Fruit fly (Drosophila melanogaster) whole organism, embryonic: ENCODE data around the gene slp1.

Source experiments
- CG11093 ChIP-seq: fragments of 200-800 bp; sonication (Bioruptor generic); IDR thresholded peaks from 3 replicates; pipeline ENCODE4 v1.3.6; 2022; ENCODE audit warnings: missing biosample characterization, missing genetic modification characterization
- CG11504 ChIP-seq: fragments of 200-800 bp; sonication (Bioruptor generic); optimal IDR thresholded peaks from 3 replicates; lab custom pipeline; 2019; ENCODE audit warnings: missing biosample characterization, mild to moderate bottlenecking, missing genetic modification characterization, moderate library complexity
- CG11696 ChIP-seq: fragments of 200-800 bp; sonication (Bioruptor generic); IDR thresholded peaks from 2 replicates; pipeline ENCODE4 v1.3.6; 2022; ENCODE audit warnings: missing biosample characterization, missing genetic modification characterization
- CG13123 ChIP-seq: fragments of 200-800 bp; sonication (Bioruptor generic); optimal IDR thresholded peaks from 2 replicates; lab custom pipeline; 2016; ENCODE audit warnings: missing biosample characterization, missing genetic modification characterization
- CG13624 ChIP-seq: fragments of 200-800 bp; sonication (Bioruptor generic); optimal IDR thresholded peaks from 2 replicates; lab custom pipeline; 2016; ENCODE audit warnings: missing biosample characterization, missing genetic modification characterization
- CG14441 ChIP-seq: fragments of 200-800 bp; sonication (Bioruptor generic); IDR thresholded peaks from 2 replicates; pipeline ENCODE4 v1.3.6; 2022; ENCODE audit warnings: missing biosample characterization, missing genetic modification characterization
- CG15514 ChIP-seq: fragments of 200-800 bp; sonication (Bioruptor generic); optimal IDR thresholded peaks from 3 replicates; lab custom pipeline; 2017; ENCODE audit warnings: missing biosample characterization, missing genetic modification characterization, mild to moderate bottlenecking, moderate library complexity, missing genetic modification reagents
- CG1647 ChIP-seq: fragments of 200-800 bp; sonication (Bioruptor generic); optimal IDR thresholded peaks from 3 replicates; lab custom pipeline; 2016; ENCODE audit warnings: missing biosample characterization, missing genetic modification characterization
- CG16813 ChIP-seq: fragments of 200-800 bp; sonication (Bioruptor generic); IDR thresholded peaks from 3 replicates; pipeline ENCODE4 v1.3.6; 2022; ENCODE audit warnings: missing biosample characterization, missing genetic modification characterization; ENCODE audit not compliant: partially characterized antibody
- CG18476 ChIP-seq: fragments of 200-800 bp; sonication (Bioruptor generic); optimal IDR thresholded peaks from 2 replicates; lab custom pipeline; 2016; ENCODE audit warnings: missing biosample characterization, mild to moderate bottlenecking, missing genetic modification characterization
- CG31388 ChIP-seq: fragments of 200-800 bp; sonication (Bioruptor generic); optimal IDR thresholded peaks from 2 replicates; lab custom pipeline; 2016; ENCODE audit warnings: missing biosample characterization, missing genetic modification characterization
- CG32532 ChIP-seq: fragments of 200-800 bp; sonication (Bioruptor generic); IDR thresholded peaks from 2 replicates; pipeline ENCODE4 v1.3.6; 2022; ENCODE audit warnings: missing biosample characterization, missing genetic modification characterization
- CG34224 ChIP-seq: fragments of 200-800 bp; sonication (Bioruptor generic); IDR thresholded peaks from 3 replicates; pipeline ENCODE4 v1.3.6; 2022; ENCODE audit warnings: missing biosample characterization, missing genetic modification characterization; ENCODE audit not compliant: partially characterized antibody
- CG3995 ChIP-seq: fragments of 200-800 bp; sonication (Bioruptor generic); optimal IDR thresholded peaks from 3 replicates; lab custom pipeline; 2016; ENCODE audit warnings: missing biosample characterization, missing genetic modification characterization
- CG6175 ChIP-seq: fragments of 200-800 bp; sonication (Bioruptor generic); IDR thresholded peaks from 3 replicates; pipeline ENCODE4 v1.3.6; 2022; ENCODE audit warnings: missing biosample characterization, missing genetic modification characterization
- CG8924 ChIP-seq: fragments of 200-800 bp; optimal IDR thresholded peaks from 3 replicates; lab custom pipeline; 2019; ENCODE audit warnings: missing biosample characterization, mild to moderate bottlenecking, missing genetic modification characterization, moderate library complexity
- CG9727 ChIP-seq: fragments of 200-800 bp; sonication (Bioruptor generic); optimal IDR thresholded peaks from 3 replicates; lab custom pipeline; 2017; ENCODE audit warnings: missing biosample characterization, mild to moderate bottlenecking, missing genetic modification characterization
- CTCF ChIP-seq: fragments of 200-800 bp; sonication (Bioruptor generic); optimal IDR thresholded peaks from 2 replicates; lab custom pipeline; 2017; ENCODE audit warnings: missing biosample characterization, mild to moderate bottlenecking, missing genetic modification characterization, moderate library complexity
- Camta ChIP-seq: fragments of 200-800 bp; sonication (Bioruptor generic); optimal IDR thresholded peaks from 2 replicates; lab custom pipeline; 2016; ENCODE audit warnings: missing biosample characterization, missing genetic modification characterization
- CkIIα-i1 ChIP-seq: fragments of 200-800 bp; sonication (Bioruptor generic); IDR thresholded peaks from 2 replicates; pipeline ENCODE4 v1.3.6; 2022; ENCODE audit warnings: missing biosample characterization, missing genetic modification characterization
- Doc2 ChIP-seq: fragments of 200-800 bp; sonication (Bioruptor generic); IDR thresholded peaks from 2 replicates; pipeline ENCODE4 v1.3.6; 2022; ENCODE audit warnings: missing biosample characterization, missing genetic modification characterization
- Fer1 ChIP-seq: fragments of 200-800 bp; sonication (Bioruptor generic); optimal IDR thresholded peaks from 2 replicates; lab custom pipeline; 2017; ENCODE audit warnings: missing biosample characterization, mild to moderate bottlenecking, missing genetic modification characterization
- HLH3B ChIP-seq: fragments of 200-800 bp; sonication (Bioruptor generic); IDR thresholded peaks from 2 replicates; pipeline ENCODE4 v1.3.6; 2022; ENCODE audit warnings: missing biosample characterization, missing genetic modification characterization
- HLH4C ChIP-seq: fragments of 200-800 bp; sonication (Bioruptor generic); IDR thresholded peaks from 3 replicates; pipeline ENCODE4 v1.3.6; 2022; ENCODE audit warnings: missing biosample characterization, missing genetic modification characterization; ENCODE audit not compliant: partially characterized antibody
- Hey ChIP-seq: fragments of 200-800 bp; sonication (Bioruptor generic); optimal IDR thresholded peaks from 3 replicates; lab custom pipeline; 2018; ENCODE audit warnings: missing biosample characterization, mild to moderate bottlenecking, missing genetic modification characterization
- Mes4 ChIP-seq: fragments of 200-800 bp; sonication (Bioruptor generic); optimal IDR thresholded peaks from 2 replicates; lab custom pipeline; 2016; ENCODE audit warnings: missing biosample characterization, missing genetic modification characterization
- NC2β ChIP-seq: fragments of 200-800 bp; sonication (Bioruptor generic); optimal IDR thresholded peaks from 2 replicates; lab custom pipeline; 2016; ENCODE audit warnings: missing biosample characterization, missing genetic modification characterization
- Six4 ChIP-seq: fragments of 200-800 bp; sonication (Bioruptor generic); optimal IDR thresholded peaks from 2 replicates; lab custom pipeline; 2016; ENCODE audit warnings: missing biosample characterization, missing genetic modification characterization
- Trl ChIP-seq, 3 experiments: fragments of >200 bp in 2 of 3; fragments of 200-800 bp in 1 of 3; sonication (Bioruptor generic) in 1 of 3; optimal IDR thresholded peaks; 2 replicates in 1 of 3; 3 replicates in 2 of 3; lab custom pipeline; 2016 to 2017; ENCODE audit warnings: missing biosample characterization in 1 of 3, missing genetic modification characterization in 1 of 3
- Usf ChIP-seq: fragments of 200-800 bp; sonication (Bioruptor generic); optimal IDR thresholded peaks from 2 replicates; lab custom pipeline; 2017; ENCODE audit warnings: missing genotype, missing biosample characterization, missing genetic modification characterization
- Xrp1 ChIP-seq: fragments of 200-800 bp; sonication (Bioruptor generic); IDR thresholded peaks from 2 replicates; pipeline ENCODE4 v1.3.6; 2022; ENCODE audit warnings: missing biosample characterization, missing genetic modification characterization
- ase ChIP-seq: fragments of 200-800 bp; sonication (Bioruptor generic); IDR thresholded peaks from 3 replicates; pipeline ENCODE4 v1.3.6; 2022; ENCODE audit warnings: missing biosample characterization, missing genetic modification characterization
- ash1 ChIP-seq: fragments of 200-800 bp; sonication (Bioruptor generic); optimal IDR thresholded peaks from 2 replicates; lab custom pipeline; 2018; ENCODE audit warnings: missing biosample characterization, mild to moderate bottlenecking, missing genetic modification characterization
- btn ChIP-seq: fragments of 200-800 bp; sonication (Bioruptor generic); optimal IDR thresholded peaks from 2 replicates; lab custom pipeline; 2016; ENCODE audit warnings: missing biosample characterization, missing genetic modification characterization
- chif ChIP-seq, 2 experiments: fragments of 200-800 bp; sonication (Bioruptor generic); optimal IDR thresholded peaks; 3 replicates each; lab custom pipeline; 2016; ENCODE audit warnings: missing biosample characterization in 2 of 2, missing genetic modification characterization in 2 of 2
- disco-r ChIP-seq: fragments of 200-800 bp; sonication (Bioruptor generic); optimal IDR thresholded peaks from 2 replicates; lab custom pipeline; 2016; ENCODE audit warnings: missing biosample characterization, missing genetic modification characterization
- dysf ChIP-seq: fragments of 200-800 bp; sonication (Bioruptor generic); IDR thresholded peaks from 3 replicates; pipeline ENCODE4 v1.3.6; 2022; ENCODE audit warnings: missing biosample characterization, missing genetic modification characterization
- emc ChIP-seq: fragments of 200-800 bp; sonication (Bioruptor generic); optimal IDR thresholded peaks from 2 replicates; lab custom pipeline; 2016; ENCODE audit warnings: missing biosample characterization, missing genetic modification characterization
- h ChIP-seq: fragments of >200 bp; optimal IDR thresholded peaks from 2 replicates; lab custom pipeline; 2017
- ham ChIP-seq: fragments of 200-800 bp; sonication (Bioruptor generic); IDR thresholded peaks from 2 replicates; pipeline ENCODE4 v1.3.6; 2022; ENCODE audit warnings: missing biosample characterization, missing genetic modification characterization
- jing ChIP-seq: fragments of 200-800 bp; sonication (Bioruptor generic); optimal IDR thresholded peaks from 2 replicates; lab custom pipeline; 2018; ENCODE audit warnings: missing biosample characterization, mild to moderate bottlenecking, missing genetic modification characterization
- jumu ChIP-seq: fragments of 200-800 bp; sonication (Bioruptor generic); optimal IDR thresholded peaks from 3 replicates; lab custom pipeline; 2016; ENCODE audit warnings: missing biosample characterization, missing genetic modification characterization
- lmd ChIP-seq: fragments of 200-800 bp; sonication (Bioruptor generic); IDR thresholded peaks from 2 replicates; pipeline ENCODE4 v1.3.6; 2022; ENCODE audit warnings: missing biosample characterization, missing genetic modification characterization
- nom ChIP-seq: fragments of 200-800 bp; sonication (Bioruptor generic); optimal IDR thresholded peaks from 2 replicates; lab custom pipeline; 2017; ENCODE audit warnings: missing biosample characterization, missing genetic modification characterization, mild to moderate bottlenecking, moderate library complexity, missing genetic modification reagents
- prd ChIP-seq, 3 experiments: fragments of >200 bp in 2 of 3; fragments of 200-800 bp in 1 of 3; sonication (Bioruptor generic) in 1 of 3; optimal IDR thresholded peaks in 2 of 3; IDR thresholded peaks in 1 of 3; 2 replicates in 2 of 3; 3 replicates in 1 of 3; pipeline versions ENCODE4 v1.3.6 to Lab custom; 2017 to 2022; ENCODE audit warnings: missing biosample characterization in 1 of 3, missing genetic modification characterization in 1 of 3
- pzg ChIP-seq: fragments of 200-800 bp; sonication (Bioruptor generic); optimal IDR thresholded peaks from 3 replicates; lab custom pipeline; 2018; ENCODE audit warnings: missing biosample characterization, mild to moderate bottlenecking, missing genetic modification characterization, moderate library complexity
- ro ChIP-seq: fragments of 200-800 bp; sonication (Bioruptor generic); IDR thresholded peaks from 2 replicates; pipeline ENCODE4 v1.3.6; 2022; ENCODE audit warnings: missing biosample characterization, missing genetic modification characterization
- row ChIP-seq: fragments of 200-800 bp; sonication (Bioruptor generic); IDR thresholded peaks from 3 replicates; pipeline ENCODE4 v1.3.6; 2022; ENCODE audit warnings: missing biosample characterization, missing genetic modification characterization
- sens-2 ChIP-seq: fragments of 200-800 bp; sonication (Bioruptor generic); IDR thresholded peaks from 2 replicates; pipeline ENCODE4 v1.3.6; 2022; ENCODE audit warnings: missing biosample characterization, missing genetic modification characterization
- tap ChIP-seq: fragments of 200-800 bp; optimal IDR thresholded peaks from 3 replicates; lab custom pipeline; 2019; ENCODE audit warnings: missing biosample characterization, mild to moderate bottlenecking, missing genetic modification characterization, moderate library complexity
- wor ChIP-seq: fragments of 200-800 bp; sonication (Bioruptor generic); IDR thresholded peaks from 2 replicates; pipeline ENCODE4 v1.3.6; 2022; ENCODE audit warnings: missing biosample characterization, missing genetic modification characterization

Gene slp1

DNA sequence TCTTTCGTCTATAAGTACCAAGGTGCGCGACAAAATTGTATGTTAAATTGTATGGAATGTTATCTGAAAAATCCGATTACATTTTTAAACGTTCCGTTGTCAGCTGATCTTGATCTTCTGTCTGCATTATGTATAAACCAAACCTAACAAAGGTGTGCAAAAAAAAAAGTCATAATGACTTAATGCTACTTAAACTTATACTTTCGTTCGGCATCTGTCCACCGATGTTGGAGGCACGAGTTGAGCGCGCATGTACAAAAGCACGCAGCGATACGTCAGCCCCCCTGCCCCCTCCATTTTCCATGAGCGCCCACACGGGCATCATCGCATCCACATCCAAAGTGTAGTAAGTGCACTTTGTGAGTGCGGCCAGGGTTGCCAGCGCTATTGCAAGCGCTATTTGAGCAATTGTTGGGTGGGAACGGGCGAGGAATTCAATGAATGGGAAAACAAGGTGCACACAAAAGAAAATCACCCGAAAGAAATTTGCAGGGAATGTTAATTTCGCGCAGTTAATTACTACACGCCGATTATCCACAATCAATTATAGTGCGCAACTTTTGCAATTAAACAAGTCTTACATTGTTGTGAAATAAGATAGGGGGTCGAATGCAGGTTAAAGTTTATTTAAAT, 20.7 kb upstream of the slp1 start (continued):
- TF ChIP-seq Camta (GFP tag; lab: Kevin White, UChicago) (peak; percentile 97), row (GFP tag; lab: Robert Waterston, UW) (peak; percentile 99), CG13123 (GFP tag; lab: Kevin White, UChicago) (peak; percentile 92), Mes4 (peak; percentile 99), ro (peak; percentile 93), pzg (GFP tag; lab: Kevin White, UChicago) (peak; percentile 30), emc (GFP tag; lab: Kevin White, UChicago) (peak; percentile 92), CG11093 (GFP tag; lab: Robert Waterston, UW) (peak; percentile 95), Usf (GFP tag; lab: Kevin White, UChicago) (peak; percentile 78), CG14441 (GFP tag; lab: Robert Waterston, UW) (peak; percentile 98), Xrp1 (GFP tag; lab: Robert Waterston, UW) (peak; percentile 99), CG31388 (GFP tag; lab: Kevin White, UChicago) (peak; percentile 92), tap (tag; lab: Kevin White, UChicago) (peak; percentile 99), jumu (GFP tag; lab: Kevin White, UChicago) (peak; percentile 98), chif (GFP tag; optimal IDR thresholded peaks at IDR 0.05; lab: Kevin White, UChicago) (peak; percentile 98), HLH3B (GFP tag; lab: Robert Waterston, UW) (peak; percentile 98), disco-r (GFP tag; lab: Kevin White, UChicago) (peak; percentile 95), CG13624 (GFP tag; lab: Kevin White, UChicago) (peak; percentile 98), CG6175 (GFP tag; lab: Robert Waterston, UW) (peak; percentile 91), ase (GFP tag; lab: Robert Waterston, UW) (peak; percentile 97), sens-2 (peak; percentile 96), CG32532 (GFP tag; lab: Robert Waterston, UW) (peak; percentile 97), CG11696 (peak; percentile 95), CG8924 (peak; percentile 97), CG9727 (GFP tag; lab: Kevin White, UChicago) (peak; percentile 94), prd (optimal IDR thresholded peaks at IDR 0.05; lab: Kevin White, UChicago) (no peak), prd (GFP tag; IDR thresholded peaks at IDR 0.05; lab: Robert Waterston, UW) (peak; percentile 98), CG11504 (peak; percentile 98), Trl (optimal IDR thresholded peaks at IDR 0.05; lab: Kevin White, UChicago) (no peak), Trl (GFP tag; optimal IDR thresholded peaks at IDR 0.05; lab: Kevin White, UChicago) (peak; percentile 98), ash1 (GFP tag; lab: Kevin White, UChicago) (peak; percentile 88), lmd (peak; percentile 98), CG3995 (GFP tag; lab: Kevin White, UChicago) (peak; percentile 71), ham (GFP tag; lab: Robert Waterston, UW) (peak; percentile 67; the same call in 1 of the 2 replicates), Fer1 (GFP tag; lab: Kevin White, UChicago) (peak; percentile 99), Six4 (GFP tag; lab: Kevin White, UChicago) (peak; percentile 95), CG18476 (GFP tag; lab: Kevin White, UChicago) (peak; percentile 97), nom (GFP tag; lab: Kevin White, UChicago) (peak; percentile 98), CG15514 (GFP tag; lab: Kevin White, UChicago) (peak; percentile 94), HLH4C (GFP tag; lab: Robert Waterston, UW) (no peak), CG16813 (no peak), Hey (tag; lab: Kevin White, UChicago) (peak; percentile 89), h (no peak), CG1647 (GFP tag; lab: Kevin White, UChicago) (peak; percentile 97), jing (GFP tag; lab: Kevin White, UChicago) (peak; percentile 98), Doc2 (peak; percentile 92), btn (GFP tag; lab: Kevin White, UChicago) (peak; percentile 98), CG34224 (GFP tag; lab: Robert Waterston, UW) (no peak), dysf (GFP tag; lab: Robert Waterston, UW) (peak; percentile 98), NC2β (GFP tag; lab: Kevin White, UChicago) (peak; percentile 94), wor (GFP tag; lab: Robert Waterston, UW) (peak; percentile 98), CTCF (GFP tag; lab: Kevin White, UChicago) (peak; percentile 78), CkIIα-i1 (GFP tag; lab: Robert Waterston, UW) (peak; percentile 92)
